Fruit fly (Drosophila melanogaster) whole organism, prepupa: ENCODE data around the gene CG33939.

Experiments
- Blimp-1 ChIP-seq: fragments of 200-800 bp; sonication (Bioruptor generic); optimal IDR thresholded peaks from 3 replicates; lab custom pipeline; 2017; ENCODE audit warnings: missing biosample characterization, missing genetic modification characterization, mild to moderate bottlenecking, moderate library complexity, missing genetic modification reagents
- CG10669 ChIP-seq: fragments of 200-800 bp; sonication (Bioruptor generic); optimal IDR thresholded peaks from 3 replicates; lab custom pipeline; 2018; ENCODE audit warnings: missing biosample characterization, mild to moderate bottlenecking, missing genetic modification characterization, moderate library complexity
- CG11294 ChIP-seq: fragments of 200-800 bp; sonication (Bioruptor generic); IDR thresholded peaks from 2 replicates; pipeline ENCODE4 v1.3.6; 2022; ENCODE audit warnings: missing biosample characterization, missing genetic modification characterization
- CG11762 ChIP-seq: fragments of 200-800 bp; sonication (Bioruptor generic); optimal IDR thresholded peaks from 3 replicates; lab custom pipeline; 2016; ENCODE audit warnings: missing biosample characterization, missing genetic modification characterization; ENCODE audit not compliant: insufficient read depth
- CG15336 ChIP-seq: fragments of 200-800 bp; sonication (Bioruptor generic); IDR thresholded peaks from 2 replicates; pipeline ENCODE4 v1.3.6; 2022; ENCODE audit warnings: missing biosample characterization, missing genetic modification characterization
- CG16779 ChIP-seq: fragments of 200-800 bp; sonication (Bioruptor generic); optimal IDR thresholded peaks from 3 replicates; lab custom pipeline; 2017; ENCODE audit warnings: missing biosample characterization, mild to moderate bottlenecking, missing genetic modification characterization
- CG3032 ChIP-seq: fragments of 200-800 bp; optimal IDR thresholded peaks from 2 replicates; lab custom pipeline; 2019; ENCODE audit warnings: missing biosample characterization, mild to moderate bottlenecking, missing genetic modification characterization, moderate library complexity
- CG31627 ChIP-seq: fragments of 200-800 bp; sonication (Bioruptor generic); optimal IDR thresholded peaks from 3 replicates; lab custom pipeline; 2016; ENCODE audit warnings: missing biosample characterization, missing genetic modification characterization
- CG6163 ChIP-seq: fragments of 200-800 bp; sonication (Bioruptor generic); IDR thresholded peaks from 3 replicates; pipeline ENCODE4 v1.3.6; 2022; ENCODE audit warnings: missing biosample characterization, missing genetic modification characterization
- CG6276 ChIP-seq: fragments of 200-800 bp; sonication (Bioruptor generic); optimal IDR thresholded peaks from 2 replicates; lab custom pipeline; 2017; ENCODE audit warnings: missing biosample characterization, mild to moderate bottlenecking, missing genetic modification characterization
- CG6808 ChIP-seq: fragments of 200-800 bp; sonication (Bioruptor generic); optimal IDR thresholded peaks from 3 replicates; lab custom pipeline; 2017; ENCODE audit warnings: missing biosample characterization, missing genetic modification characterization, mild to moderate bottlenecking, moderate library complexity, missing genetic modification reagents
- CG6854 ChIP-seq: fragments of 200-800 bp; sonication (Bioruptor generic); optimal IDR thresholded peaks from 2 replicates; lab custom pipeline; 2017; ENCODE audit warnings: missing biosample characterization, mild to moderate bottlenecking, missing genetic modification characterization
- CG7368 ChIP-seq: fragments of 200-800 bp; sonication (Bioruptor generic); optimal IDR thresholded peaks from 3 replicates; lab custom pipeline; 2016; ENCODE audit warnings: missing biosample characterization, missing genetic modification characterization
- CG8632 ChIP-seq: fragments of 200-800 bp; sonication (Bioruptor generic); optimal IDR thresholded peaks from 3 replicates; lab custom pipeline; 2016; ENCODE audit warnings: missing biosample characterization, missing genetic modification characterization
- CG9139 ChIP-seq: fragments of 200-800 bp; sonication (Bioruptor generic); optimal IDR thresholded peaks from 3 replicates; lab custom pipeline; 2017; ENCODE audit warnings: missing biosample characterization, mild to moderate bottlenecking, missing genetic modification characterization
- Eip75B ChIP-seq: fragments of 200-800 bp; sonication (Bioruptor generic); optimal IDR thresholded peaks from 3 replicates; lab custom pipeline; 2016; ENCODE audit warnings: missing biosample characterization, missing genetic modification characterization
- Gug ChIP-seq: fragments of 200-800 bp; sonication (Bioruptor generic); IDR thresholded peaks from 2 replicates; pipeline ENCODE4 v1.3.6; 2022; ENCODE audit warnings: missing biosample characterization, missing genetic modification characterization
- Hr39 ChIP-seq: fragments of 200-800 bp; sonication (Bioruptor generic); optimal IDR thresholded peaks from 2 replicates; lab custom pipeline; 2016; ENCODE audit warnings: missing biosample characterization, missing genetic modification characterization
- Hr4 ChIP-seq: fragments of 200-800 bp; sonication (Bioruptor generic); optimal IDR thresholded peaks from 3 replicates; lab custom pipeline; 2016; ENCODE audit warnings: missing biosample characterization, missing genetic modification characterization
- Met ChIP-seq: fragments of 200-800 bp; sonication (Bioruptor generic); optimal IDR thresholded peaks from 3 replicates; lab custom pipeline; 2016; ENCODE audit warnings: missing biosample characterization, missing genetic modification characterization
- OdsH ChIP-seq: fragments of 200-800 bp; sonication (Bioruptor generic); optimal IDR thresholded peaks from 3 replicates; lab custom pipeline; 2016; ENCODE audit warnings: missing biosample characterization, missing genetic modification characterization
- Smox ChIP-seq: fragments of 200-800 bp; sonication (Bioruptor generic); optimal IDR thresholded peaks from 3 replicates; lab custom pipeline; 2016; ENCODE audit warnings: missing biosample characterization, missing genetic modification characterization
- Sox102F ChIP-seq: fragments of 200-800 bp; sonication (Bioruptor generic); optimal IDR thresholded peaks from 2 replicates; lab custom pipeline; 2016; ENCODE audit warnings: missing biosample characterization, mild to moderate bottlenecking, missing genetic modification characterization
- Sox14 ChIP-seq: fragments of 200-800 bp; sonication (Bioruptor generic); optimal IDR thresholded peaks from 3 replicates; lab custom pipeline; 2016; ENCODE audit warnings: missing biosample characterization, missing genetic modification characterization
- Sox15 ChIP-seq: fragments of 200-800 bp; sonication (Bioruptor generic); optimal IDR thresholded peaks from 3 replicates; lab custom pipeline; 2016; ENCODE audit warnings: missing biosample characterization, missing genetic modification characterization
- achi ChIP-seq: fragments of 200-800 bp; sonication (Bioruptor generic); optimal IDR thresholded peaks from 3 replicates; lab custom pipeline; 2016; ENCODE audit warnings: missing biosample characterization, missing genetic modification characterization
- cyc ChIP-seq: fragments of 200-800 bp; sonication (Bioruptor generic); optimal IDR thresholded peaks from 3 replicates; lab custom pipeline; 2016; ENCODE audit warnings: missing biosample characterization, missing genetic modification characterization
- dac ChIP-seq: fragments of 200-800 bp; sonication (Bioruptor generic); optimal IDR thresholded peaks from 2 replicates; lab custom pipeline; 2017; ENCODE audit warnings: missing biosample characterization, mild to moderate bottlenecking, missing genetic modification characterization
- dsx ChIP-seq: fragments of 200-800 bp; optimal IDR thresholded peaks from 3 replicates; lab custom pipeline; 2019; ENCODE audit warnings: missing biosample characterization, mild to moderate bottlenecking, missing genetic modification characterization, moderate library complexity; ENCODE audit not compliant: poor library complexity, severe bottlenecking
- eg ChIP-seq: fragments of 200-800 bp; sonication (Bioruptor generic); IDR thresholded peaks from 3 replicates; pipeline ENCODE4 v1.3.6; 2022; ENCODE audit warnings: missing biosample characterization, missing genetic modification characterization
- esn ChIP-seq: fragments of 200-800 bp; sonication (Bioruptor generic); optimal IDR thresholded peaks from 2 replicates; lab custom pipeline; 2016; ENCODE audit warnings: missing biosample characterization, mild to moderate bottlenecking, missing genetic modification characterization, moderate library complexity
- fd59A ChIP-seq: fragments of 200-800 bp; sonication (Bioruptor generic); optimal IDR thresholded peaks from 2 replicates; lab custom pipeline; 2017; ENCODE audit warnings: missing biosample characterization, mild to moderate bottlenecking, missing genetic modification characterization, missing genetic modification reagents
- fd85E ChIP-seq: fragments of 200-800 bp; sonication (Bioruptor generic); optimal IDR thresholded peaks from 3 replicates; lab custom pipeline; 2016; ENCODE audit warnings: missing biosample characterization, missing genetic modification characterization
- fkh ChIP-seq: fragments of 200-800 bp; sonication (Bioruptor generic); optimal IDR thresholded peaks from 3 replicates; lab custom pipeline; 2017; ENCODE audit warnings: missing biosample characterization, mild to moderate bottlenecking, missing genetic modification characterization, moderate library complexity
- lz ChIP-seq: fragments of 200-800 bp; sonication (Bioruptor generic); optimal IDR thresholded peaks from 3 replicates; lab custom pipeline; 2016; ENCODE audit warnings: missing biosample characterization, missing genetic modification characterization
- net ChIP-seq: fragments of 200-800 bp; sonication (Bioruptor generic); optimal IDR thresholded peaks from 3 replicates; lab custom pipeline; 2016; ENCODE audit warnings: missing biosample characterization, missing genetic modification characterization
- pdm3 ChIP-seq: fragments of 200-800 bp; sonication (Bioruptor generic); optimal IDR thresholded peaks from 3 replicates; lab custom pipeline; 2016; ENCODE audit warnings: missing biosample characterization, missing genetic modification characterization
- spab ChIP-seq: fragments of 200-800 bp; sonication (Bioruptor generic); optimal IDR thresholded peaks from 2 replicates; lab custom pipeline; 2017; ENCODE audit warnings: missing biosample characterization, mild to moderate bottlenecking, missing genetic modification characterization, missing genetic modification reagents
- ss ChIP-seq, 2 experiments: fragments of 200-800 bp; sonication (Bioruptor generic); optimal IDR thresholded peaks; 2 replicates in 1 of 2; 3 replicates in 1 of 2; lab custom pipeline; 2017 to 2018; ENCODE audit warnings: mild to moderate bottlenecking in 2 of 2, missing biosample characterization in 2 of 2, missing genetic modification characterization in 2 of 2, moderate library complexity in 1 of 2
- svp ChIP-seq: fragments of 200-800 bp; sonication (Bioruptor generic); peaks from one replicate; lab custom pipeline; 2016; ENCODE audit warnings: missing biosample characterization, missing genetic modification characterization
- topi ChIP-seq: fragments of 200-800 bp; sonication (Bioruptor generic); optimal IDR thresholded peaks from 3 replicates; lab custom pipeline; 2016; ENCODE audit warnings: missing biosample characterization, missing genetic modification characterization
- vri ChIP-seq: fragments of 200-800 bp; sonication (Bioruptor generic); optimal IDR thresholded peaks from 3 replicates; lab custom pipeline; 2016; ENCODE audit warnings: missing biosample characterization, mild to moderate bottlenecking, missing genetic modification characterization

The CG33939 gene

dm6 chrX:19167586-19168403 is 6.9 kb downstream of the CG33939 start:
- TF ChIP-seq dsx, result peak; percentile 18
- no peak for TF ChIP-seq CG6808 (GFP tag; lab: Kevin White, UChicago)
- peak; percentile 50 for TF ChIP-seq vri (GFP tag; lab: Kevin White, UChicago)
- TF ChIP-seq Eip75B (GFP tag; lab: Kevin White, UChicago), result no peak
- no peak for TF ChIP-seq CG10669
- TF ChIP-seq fkh, result peak; percentile 81
- no peak for TF ChIP-seq CG7368 (GFP tag; lab: Kevin White, UChicago)
- TF ChIP-seq svp (GFP tag; lab: Kevin White, UChicago), result peak; percentile 65
- TF ChIP-seq, all 60 proteins: peak for 4

- no peak for TF ChIP-seq Met (GFP tag; lab: Kevin White, UChicago)
- no peak for TF ChIP-seq dac (GFP tag; lab: Kevin White, UChicago)
- TF ChIP-seq CG8632, result no peak
- TF ChIP-seq CG6163 (GFP tag; lab: Robert Waterston, UW), result 0 out of 3 replicates have a peak, but pooled peaks have one; percentile 8
Measured at dm6 chrX:19167032-19167568, 7.6 kb downstream of the CG33939 start, which contains the start of gene RhoGAP18B. Gene RhoGAP18B, minus strand, starts transcription at chrX:19167082.

DNA sequence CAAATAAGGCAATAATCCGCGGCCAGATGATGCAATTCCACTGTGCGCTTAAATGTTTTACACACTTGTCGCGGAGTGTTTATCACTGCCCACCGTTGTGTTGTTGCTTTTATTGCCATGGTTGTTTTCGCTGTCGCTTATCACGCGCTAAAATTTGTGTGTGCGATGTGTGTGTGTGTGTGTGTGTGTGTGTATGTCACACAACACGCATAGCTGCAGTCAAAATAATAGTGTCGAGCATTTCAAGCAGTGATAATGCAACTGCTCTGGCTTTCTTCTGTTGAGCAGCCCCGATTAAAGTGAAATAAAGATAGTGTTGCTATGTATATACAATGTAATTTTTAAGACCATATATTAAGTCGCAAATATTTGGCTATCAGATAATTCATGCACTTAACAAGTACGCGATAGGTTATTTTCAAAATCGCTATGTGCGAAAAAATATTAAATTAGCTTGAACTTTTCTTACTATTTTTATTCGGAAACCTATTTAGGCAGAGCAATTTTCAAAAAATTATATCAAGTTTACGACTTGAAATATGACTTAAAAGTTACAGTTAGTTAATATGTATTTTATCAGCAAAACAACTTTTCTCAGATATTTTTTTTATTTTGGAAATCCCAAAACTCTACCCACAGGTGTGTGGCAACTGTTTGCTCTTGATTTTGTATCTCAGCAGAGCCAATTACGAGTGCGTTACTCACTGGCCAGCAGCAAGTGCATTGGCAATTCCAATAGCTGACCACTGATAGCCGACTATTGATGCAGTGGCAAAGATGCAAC is 8.4 kb downstream of the CG33939 start:
- TF ChIP-seq Gug (GFP tag; lab: Robert Waterston, UW) (no peak), CG6808 (GFP tag; lab: Kevin White, UChicago) (peak; percentile 41), CG16779 (peak; percentile 8), CG11294 (GFP tag; lab: Robert Waterston, UW) (no peak), eg (0 out of 3 replicates have a peak, but pooled peaks have one; percentile 30), cyc (GFP tag; lab: Kevin White, UChicago) (peak; percentile 56), CG15336 (GFP tag; lab: Robert Waterston, UW) (no peak), fd85E (GFP tag; lab: Kevin White, UChicago) (no peak), Sox102F (peak; percentile 49), CG6854 (GFP tag; lab: Kevin White, UChicago) (no peak), topi (GFP tag; lab: Kevin White, UChicago) (peak; percentile 48), achi (GFP tag; lab: Kevin White, UChicago) (peak; percentile 39), OdsH (peak; percentile 17), lz (GFP tag; lab: Kevin White, UChicago) (peak; percentile 63), CG9139 (GFP tag; lab: Kevin White, UChicago) (no peak), pdm3 (GFP tag; lab: Kevin White, UChicago) (peak; percentile 45), Hr4 (GFP tag; lab: Kevin White, UChicago) (peak; percentile 51), CG11762 (GFP tag; lab: Kevin White, UChicago) (peak; percentile 27), net (GFP tag; lab: Kevin White, UChicago) (peak; percentile 19), spab (peak; percentile 15), dsx (peak; percentile 22), Met (GFP tag; lab: Kevin White, UChicago) (peak; percentile 59), ss (GFP tag; optimal IDR thresholded peaks at IDR 0.05; lab: Kevin White, UChicago) (no peak), Smox (GFP tag; lab: Kevin White, UChicago) (peak; percentile 45), esn (GFP tag; lab: Kevin White, UChicago) (peak; percentile 62), CG8632 (peak; percentile 48), Sox15 (GFP tag; lab: Kevin White, UChicago) (peak; percentile 44), Blimp-1 (no peak), svp (GFP tag; lab: Kevin White, UChicago) (peak; percentile 82), Sox14 (GFP tag; lab: Kevin White, UChicago) (no peak), CG6276 (GFP tag; lab: Kevin White, UChicago) (peak; percentile 38), CG10669 (peak; percentile 31), Hr39 (peak; percentile 63), CG31627 (peak; percentile 62), dac (GFP tag; lab: Kevin White, UChicago) (no peak), CG3032 (tag; lab: Kevin White, UChicago) (peak; percentile 26), fd59A (GFP tag; lab: Kevin White, UChicago) (peak; percentile 39), fkh (no peak), Eip75B (GFP tag; lab: Kevin White, UChicago) (peak; percentile 9)
